Fruit fly (Drosophila melanogaster) whole organism, adult: ENCODE data around the gene CG10584.
A peak's percentile ranks its signal among the peaks of the same experiment; 100 is the strongest.

Source experiments
- CG11617 ChIP-seq: fragments of 200-800 bp; sonication (Bioruptor generic); optimal IDR thresholded peaks from 2 replicates; lab custom pipeline; 2017; ENCODE audit warnings: mild to moderate bottlenecking, missing biosample characterization, missing genetic modification reagents, missing genetic modification characterization
- CG12768 ChIP-seq: fragments of 200-800 bp; sonication (Bioruptor generic); optimal IDR thresholded peaks from 2 replicates; lab custom pipeline; 2017; ENCODE audit warnings: missing biosample characterization, missing genetic modification characterization, mild to moderate bottlenecking, moderate library complexity, missing genetic modification reagents
- CG14711 ChIP-seq: fragments of 200-800 bp; sonication (Bioruptor generic); optimal IDR thresholded peaks from 2 replicates; lab custom pipeline; 2018; ENCODE audit warnings: missing biosample characterization, mild to moderate bottlenecking, missing genetic modification characterization, moderate library complexity
- CG1620 ChIP-seq: fragments of 200-800 bp; sonication (Bioruptor generic); optimal IDR thresholded peaks from 2 replicates; lab custom pipeline; 2016; ENCODE audit warnings: missing biosample characterization, missing genetic modification characterization
- CG33017 ChIP-seq: fragments of 200-800 bp; sonication (Bioruptor generic); optimal IDR thresholded peaks from 2 replicates; lab custom pipeline; 2018; ENCODE audit warnings: missing biosample characterization, mild to moderate bottlenecking, missing genetic modification characterization, moderate library complexity
- CG5204 ChIP-seq: fragments of 200-800 bp; sonication (Bioruptor generic); optimal IDR thresholded peaks from 2 replicates; lab custom pipeline; 2016; ENCODE audit warnings: missing biosample characterization, missing genetic modification characterization
- CG7045 ChIP-seq: fragments of 200-800 bp; sonication (Bioruptor generic); optimal IDR thresholded peaks from 2 replicates; lab custom pipeline; 2017; ENCODE audit warnings: missing biosample characterization, mild to moderate bottlenecking, missing genetic modification characterization
- CG7101 ChIP-seq: fragments of 200-800 bp; sonication (Bioruptor generic); optimal IDR thresholded peaks from 2 replicates; lab custom pipeline; 2018; ENCODE audit warnings: missing biosample characterization, mild to moderate bottlenecking, missing genetic modification characterization, moderate library complexity
- Clk ChIP-seq: fragments of 200-800 bp; sonication (Bioruptor generic); optimal IDR thresholded peaks from 2 replicates; lab custom pipeline; 2017; ENCODE audit warnings: missing biosample characterization, missing genetic modification characterization
- Crg-1 ChIP-seq: fragments of 200-800 bp; sonication (Bioruptor generic); optimal IDR thresholded peaks from 2 replicates; lab custom pipeline; 2016; ENCODE audit warnings: missing biosample characterization, missing genetic modification characterization
- Hr96 ChIP-seq: fragments of 200-800 bp; sonication (Bioruptor generic); optimal IDR thresholded peaks from 2 replicates; lab custom pipeline; 2016; ENCODE audit warnings: missing biosample characterization, missing genetic modification characterization
- Mnt ChIP-seq: fragments of 200-800 bp; sonication (Bioruptor generic); optimal IDR thresholded peaks from 2 replicates; lab custom pipeline; 2016; ENCODE audit warnings: missing biosample characterization, mild to moderate bottlenecking, missing genetic modification characterization
- bab1 ChIP-seq: fragments of 200-800 bp; sonication (Bioruptor generic); optimal IDR thresholded peaks from 3 replicates; lab custom pipeline; 2019; ENCODE audit warnings: missing biosample characterization, mild to moderate bottlenecking, missing genetic modification characterization, moderate library complexity
- cic ChIP-seq: fragments of 200-800 bp; sonication (Bioruptor generic); optimal IDR thresholded peaks from 2 replicates; lab custom pipeline; 2017; ENCODE audit warnings: missing biosample characterization, mild to moderate bottlenecking, missing genetic modification characterization, moderate library complexity
- cnc ChIP-seq, 2 experiments: fragments of >200 bp; optimal IDR thresholded peaks; 2 replicates each; lab custom pipeline; 2017
- kay ChIP-seq: fragments of 200-800 bp; sonication (Bioruptor generic); peaks from one replicate; lab custom pipeline; 2016; ENCODE audit warnings: missing biosample characterization, missing genetic modification characterization, borderline replicate concordance
- ovo ChIP-seq: fragments of 200-800 bp; sonication (Bioruptor generic); optimal IDR thresholded peaks from 2 replicates; lab custom pipeline; 2016; ENCODE audit warnings: missing biosample characterization, missing genetic modification characterization
- pad ChIP-seq: fragments of 200-800 bp; sonication (Bioruptor generic); optimal IDR thresholded peaks from 3 replicates; lab custom pipeline; 2017; ENCODE audit warnings: missing biosample characterization, missing genetic modification characterization, mild to moderate bottlenecking, moderate library complexity, missing genetic modification reagents
- tj ChIP-seq: fragments of 200-800 bp; sonication (Bioruptor generic); optimal IDR thresholded peaks from 3 replicates; lab custom pipeline; 2017; ENCODE audit warnings: missing biosample characterization, mild to moderate bottlenecking, missing genetic modification characterization, moderate library complexity
- toe ChIP-seq: fragments of 200-800 bp; sonication (Bioruptor generic); optimal IDR thresholded peaks from 2 replicates; lab custom pipeline; 2016; ENCODE audit warnings: missing biosample characterization, missing genetic modification characterization

The CG10584 gene

dm6 chr3L:21008899-21009298 is 22.3 kb downstream of the CG10584 start:
- TF ChIP-seq cnc (optimal IDR thresholded peaks at IDR 0.05; lab: Kevin White, UChicago) (peak in 1 of 2 experiments; percentile 53), toe (no peak), CG33017 (tag; lab: Kevin White, UChicago) (peak; percentile 9), tj (peak; percentile 85), Clk (GFP tag; lab: Kevin White, UChicago) (no peak), ovo (GFP tag; lab: Kevin White, UChicago) (peak; percentile 7), Mnt (peak; percentile 95), cic (GFP tag; lab: Kevin White, UChicago) (peak; percentile 50)

DNA sequence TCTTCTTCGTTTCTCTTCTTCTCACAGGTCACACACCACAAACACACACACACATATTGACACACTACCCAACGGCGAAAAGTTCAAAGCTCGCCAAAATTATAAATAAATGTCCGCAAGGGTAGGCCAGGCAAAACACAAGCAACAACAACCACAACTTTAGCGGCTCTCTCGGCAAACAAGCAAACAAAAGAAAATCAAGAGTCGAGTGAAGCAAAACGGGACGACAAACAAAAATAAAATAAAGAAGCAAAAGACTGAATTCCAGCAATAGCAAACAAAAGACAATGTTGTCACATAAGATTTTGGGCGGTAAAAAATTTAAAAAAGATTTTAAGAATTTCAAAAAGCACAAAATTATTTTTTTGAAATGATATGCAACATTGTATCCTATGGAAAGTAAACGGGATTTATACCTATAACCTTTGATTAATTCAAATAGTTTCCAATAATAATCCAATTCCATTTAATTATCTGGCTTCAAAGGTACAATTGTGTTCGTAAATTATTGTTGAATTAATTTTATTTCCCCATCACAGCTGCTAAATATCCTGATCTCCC is 22.8 kb downstream of the CG10584 start:
- TF ChIP-seq pad (GFP tag; lab: Kevin White, UChicago): no peak
- peak; percentile 89 for TF ChIP-seq kay (GFP tag; lab: Kevin White, UChicago)

- TF ChIP-seq pad (GFP tag; lab: Kevin White, UChicago): no peak
- no peak for TF ChIP-seq bab1
- TF ChIP-seq ovo (GFP tag; lab: Kevin White, UChicago): no peak
- no peak for TF ChIP-seq CG7101
- no peak for TF ChIP-seq CG11617
- TF ChIP-seq CG7045: no peak
- no peak for TF ChIP-seq CG12768 (GFP tag; lab: Kevin White, UChicago)
- TF ChIP-seq cic (GFP tag; lab: Kevin White, UChicago): no peak
- TF ChIP-seq Hr96 (GFP tag; lab: Kevin White, UChicago): no peak
- TF ChIP-seq Crg-1 (GFP tag; lab: Kevin White, UChicago): no peak
Measured at dm6 chr3L:21007364-21008254, 23.6 kb downstream of the CG10584 start.

- TF ChIP-seq toe: no peak
- TF ChIP-seq pad (GFP tag; lab: Kevin White, UChicago): no peak
- TF ChIP-seq cnc (optimal IDR thresholded peaks at IDR 0.05; lab: Kevin White, UChicago): no peak
- TF ChIP-seq cic (GFP tag; lab: Kevin White, UChicago): no peak
- TF ChIP-seq Crg-1 (GFP tag; lab: Kevin White, UChicago): no peak
- TF ChIP-seq bab1: no peak
- TF ChIP-seq CG11617: no peak
- TF ChIP-seq CG14711 (tag; lab: Kevin White, UChicago): no peak
- TF ChIP-seq Mnt: no peak
- TF ChIP-seq kay (GFP tag; lab: Kevin White, UChicago): no peak
- TF ChIP-seq CG1620: no peak
- no peak for TF ChIP-seq CG33017 (tag; lab: Kevin White, UChicago)
- TF ChIP-seq tj: no peak
- TF ChIP-seq CG7101: no peak
Measured at dm6 chr3L:20999639-21000038, 31.5 kb downstream of the CG10584 start.

DNA sequence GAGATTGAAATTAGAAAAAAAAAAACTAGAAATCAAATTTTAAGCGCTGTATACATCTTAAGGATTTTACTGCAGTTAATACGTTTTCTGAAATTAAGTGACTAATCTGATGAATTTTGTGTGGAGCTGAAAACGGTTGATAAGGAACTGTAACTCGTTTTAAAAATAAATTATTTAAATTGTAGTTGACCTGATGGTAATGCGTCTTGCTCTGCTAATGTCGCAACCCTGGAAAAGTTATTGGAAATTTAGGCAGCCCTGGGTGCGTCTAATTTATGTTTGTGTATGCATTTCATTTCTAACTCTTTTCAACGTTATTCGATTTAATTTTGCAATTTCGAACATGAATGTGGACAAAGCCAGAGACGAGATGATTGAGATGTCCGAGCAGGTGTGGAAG is 39.8 kb downstream of the CG10584 start, which contains the start of gene CG12984:
Gene CG12984 (plus strand): TSS at position 301 of the 400 bp plus-strand sequence.
- no peak for TF ChIP-seq Clk (GFP tag; lab: Kevin White, UChicago)
- TF ChIP-seq toe: no peak
- no peak for TF ChIP-seq CG5204 (GFP tag; lab: Kevin White, UChicago)
- TF ChIP-seq CG11617: no peak
- TF ChIP-seq ovo (GFP tag; lab: Kevin White, UChicago): no peak
- TF ChIP-seq pad (GFP tag; lab: Kevin White, UChicago): no peak
- no peak for TF ChIP-seq CG7101
- no peak for TF ChIP-seq CG14711 (tag; lab: Kevin White, UChicago)
- TF ChIP-seq tj: no peak
- TF ChIP-seq CG7045: no peak
- TF ChIP-seq cic (GFP tag; lab: Kevin White, UChicago): no peak
- TF ChIP-seq CG33017 (tag; lab: Kevin White, UChicago): no peak
- TF ChIP-seq Mnt: no peak
- no peak for TF ChIP-seq kay (GFP tag; lab: Kevin White, UChicago)
- TF ChIP-seq Crg-1 (GFP tag; lab: Kevin White, UChicago): no peak

- no peak for TF ChIP-seq CG11617
- no peak for TF ChIP-seq Hr96 (GFP tag; lab: Kevin White, UChicago)
- TF ChIP-seq tj: no peak
- no peak for TF ChIP-seq CG33017 (tag; lab: Kevin White, UChicago)
- no peak for TF ChIP-seq CG1620
- TF ChIP-seq ovo (GFP tag; lab: Kevin White, UChicago): no peak
- TF ChIP-seq CG12768 (GFP tag; lab: Kevin White, UChicago): no peak
- TF ChIP-seq Crg-1 (GFP tag; lab: Kevin White, UChicago): no peak
- TF ChIP-seq bab1: no peak
- TF ChIP-seq CG7045: no peak
- no peak for TF ChIP-seq Mnt
- TF ChIP-seq CG14711 (tag; lab: Kevin White, UChicago): no peak
- TF ChIP-seq cic (GFP tag; lab: Kevin White, UChicago): no peak
- TF ChIP-seq cnc (optimal IDR thresholded peaks at IDR 0.05; lab: Kevin White, UChicago): no peak
- TF ChIP-seq CG5204 (GFP tag; lab: Kevin White, UChicago): no peak
Measured at dm6 chr3L:20990231-20990630, 40.9 kb downstream of the CG10584 start.
